Fruit fly (Drosophila melanogaster) whole organism, embryonic: ENCODE results near the gene RhoGAP1A.

Source experiments
- BEAF-32 ChIP-seq: fragments of 200-800 bp; sonication (Bioruptor generic); optimal IDR thresholded peaks from 3 replicates; lab custom pipeline; 2017; ENCODE audit warnings: missing biosample characterization, missing genetic modification characterization, mild to moderate bottlenecking, moderate library complexity, missing genetic modification reagents
- CG1233 ChIP-seq: fragments of 200-800 bp; sonication (Bioruptor generic); optimal IDR thresholded peaks from 4 replicates; lab custom pipeline; 2018; ENCODE audit warnings: missing biosample characterization, mild to moderate bottlenecking, missing genetic modification characterization
- CG12391 ChIP-seq: fragments of 200-800 bp; sonication (Bioruptor generic); optimal IDR thresholded peaks from 3 replicates; lab custom pipeline; 2018; ENCODE audit warnings: missing biosample characterization, mild to moderate bottlenecking, missing genetic modification characterization, moderate library complexity
- CG12659 ChIP-seq: fragments of 200-800 bp; sonication (Bioruptor generic); optimal IDR thresholded peaks from 3 replicates; lab custom pipeline; 2017; ENCODE audit warnings: mild to moderate bottlenecking, missing biosample characterization, missing genetic modification reagents, missing genetic modification characterization
- CG13287 ChIP-seq: fragments of 200-800 bp; sonication (Bioruptor generic); IDR thresholded peaks from 2 replicates; pipeline ENCODE4 v1.3.6; 2022; ENCODE audit warnings: missing biosample characterization, missing genetic modification characterization; ENCODE audit not compliant: partially characterized antibody
- CG15601 ChIP-seq: fragments of 200-800 bp; sonication (Bioruptor generic); optimal IDR thresholded peaks from 3 replicates; lab custom pipeline; 2019; ENCODE audit warnings: missing biosample characterization, mild to moderate bottlenecking, missing genetic modification characterization, moderate library complexity
- CG1603 ChIP-seq: fragments of 200-800 bp; sonication (Bioruptor generic); optimal IDR thresholded peaks from 2 replicates; lab custom pipeline; 2019; ENCODE audit warnings: missing biosample characterization, mild to moderate bottlenecking, missing genetic modification characterization, moderate library complexity
- CG16813 ChIP-seq: fragments of 200-800 bp; sonication (Bioruptor generic); IDR thresholded peaks from 3 replicates; pipeline ENCODE4 v1.3.6; 2022; ENCODE audit warnings: missing biosample characterization, missing genetic modification characterization; ENCODE audit not compliant: partially characterized antibody
- CG17186 ChIP-seq: fragments of 200-800 bp; sonication (Bioruptor generic); optimal IDR thresholded peaks from 3 replicates; lab custom pipeline; 2017; ENCODE audit warnings: missing biosample characterization, missing genetic modification reagents, missing genetic modification characterization
- CG17802 ChIP-seq: fragments of 200-800 bp; sonication (Bioruptor generic); optimal IDR thresholded peaks from 2 replicates; lab custom pipeline; 2018; ENCODE audit warnings: missing biosample characterization, mild to moderate bottlenecking, missing genetic modification characterization, moderate library complexity
- CG1792 ChIP-seq: fragments of 200-800 bp; sonication (Bioruptor generic); optimal IDR thresholded peaks from 2 replicates; lab custom pipeline; 2016; ENCODE audit warnings: missing biosample characterization, missing genetic modification characterization
- CG2116 ChIP-seq: fragments of 200-800 bp; sonication (Bioruptor generic); optimal IDR thresholded peaks from 3 replicates; lab custom pipeline; 2018; ENCODE audit warnings: missing biosample characterization, mild to moderate bottlenecking, missing genetic modification characterization
- CG2120 ChIP-seq: fragments of 200-800 bp; sonication (Bioruptor generic); optimal IDR thresholded peaks from 3 replicates; lab custom pipeline; 2016; ENCODE audit warnings: missing biosample characterization, missing genetic modification characterization
- CG2129 ChIP-seq: fragments of 200-800 bp; sonication (Bioruptor generic); IDR thresholded peaks from 2 replicates; pipeline ENCODE4 v1.3.6; 2022; ENCODE audit warnings: missing biosample characterization, missing genetic modification characterization; ENCODE audit not compliant: partially characterized antibody
- CG30020 ChIP-seq: fragments of 200-800 bp; optimal IDR thresholded peaks from 2 replicates; lab custom pipeline; 2019; ENCODE audit warnings: missing biosample characterization, mild to moderate bottlenecking, missing genetic modification characterization, moderate library complexity
- CG30403 ChIP-seq: fragments of 200-800 bp; sonication (Bioruptor generic); optimal IDR thresholded peaks from 3 replicates; lab custom pipeline; 2016; ENCODE audit warnings: missing biosample characterization, missing genetic modification characterization
- CG33213 ChIP-seq: fragments of 200-800 bp; sonication (Bioruptor generic); optimal IDR thresholded peaks from 3 replicates; lab custom pipeline; 2016; ENCODE audit warnings: missing biosample characterization, missing genetic modification characterization
- CG34224 ChIP-seq: fragments of 200-800 bp; sonication (Bioruptor generic); IDR thresholded peaks from 3 replicates; pipeline ENCODE4 v1.3.6; 2022; ENCODE audit warnings: missing biosample characterization, missing genetic modification characterization; ENCODE audit not compliant: partially characterized antibody
- CG42726 ChIP-seq: fragments of 200-800 bp; sonication (Bioruptor generic); IDR thresholded peaks from 2 replicates; pipeline ENCODE4 v1.3.6; 2022; ENCODE audit warnings: missing biosample characterization, missing genetic modification characterization; ENCODE audit not compliant: partially characterized antibody
- CG4360 ChIP-seq: fragments of 200-800 bp; sonication (Bioruptor generic); IDR thresholded peaks from 2 replicates; pipeline ENCODE4 v1.3.6; 2022; ENCODE audit warnings: missing biosample characterization, missing genetic modification characterization
- CG7963 ChIP-seq: fragments of 200-800 bp; sonication (Bioruptor generic); IDR thresholded peaks from 3 replicates; pipeline ENCODE4 v1.3.6; 2022; ENCODE audit warnings: missing biosample characterization, missing genetic modification characterization; ENCODE audit not compliant: partially characterized antibody
- CG8924 ChIP-seq: fragments of 200-800 bp; optimal IDR thresholded peaks from 3 replicates; lab custom pipeline; 2019; ENCODE audit warnings: missing biosample characterization, mild to moderate bottlenecking, missing genetic modification characterization, moderate library complexity
- CG9215 ChIP-seq: fragments of 200-800 bp; sonication (Bioruptor generic); IDR thresholded peaks from 2 replicates; pipeline ENCODE4 v1.3.6; 2022; ENCODE audit warnings: missing biosample characterization, missing genetic modification characterization
- Dll ChIP-seq: fragments of 200-800 bp; sonication (Bioruptor generic); IDR thresholded peaks from 4 replicates; pipeline ENCODE4 v1.3.6; 2022; ENCODE audit warnings: missing biosample characterization, missing genetic modification characterization; ENCODE audit not compliant: partially characterized antibody
- Dp ChIP-seq: fragments of 200-800 bp; sonication (Bioruptor generic); optimal IDR thresholded peaks from 2 replicates; lab custom pipeline; 2018; ENCODE audit warnings: missing biosample characterization, mild to moderate bottlenecking, missing genetic modification characterization, moderate library complexity
- Dref ChIP-seq: fragments of 200-800 bp; sonication (Bioruptor generic); IDR thresholded peaks from 2 replicates; pipeline ENCODE4 v1.3.6; 2022; ENCODE audit warnings: missing biosample characterization, missing genetic modification characterization
- H2.0 ChIP-seq: fragments of 200-800 bp; sonication (Bioruptor generic); IDR thresholded peaks from 2 replicates; pipeline ENCODE4 v1.3.6; 2022; ENCODE audit warnings: missing biosample characterization, missing genetic modification characterization
- HmgZ ChIP-seq: fragments of 200-800 bp; sonication (Bioruptor generic); optimal IDR thresholded peaks from 2 replicates; lab custom pipeline; 2018; ENCODE audit warnings: missing biosample characterization, mild to moderate bottlenecking, missing genetic modification characterization
- Hmr ChIP-seq: fragments of 200-800 bp; sonication (Bioruptor generic); optimal IDR thresholded peaks from 3 replicates; lab custom pipeline; 2017; ENCODE audit warnings: mild to moderate bottlenecking, missing biosample characterization, missing genetic modification reagents, missing genetic modification characterization
- Lpt ChIP-seq: fragments of >200 bp; optimal IDR thresholded peaks from 2 replicates; lab custom pipeline; 2018; ENCODE audit warnings: missing biosample characterization, missing genetic modification characterization
- NfI ChIP-seq: fragments of 200-800 bp; sonication (Bioruptor generic); optimal IDR thresholded peaks from 3 replicates; lab custom pipeline; 2018; ENCODE audit warnings: missing biosample characterization, mild to moderate bottlenecking, missing genetic modification characterization, moderate library complexity
- Opbp ChIP-seq: fragments of 200-800 bp; sonication (Bioruptor generic); IDR thresholded peaks from 3 replicates; pipeline ENCODE4 v1.3.6; 2022; ENCODE audit warnings: missing biosample characterization, missing genetic modification characterization; ENCODE audit not compliant: partially characterized antibody
- Pdp1 ChIP-seq, 2 experiments: fragments of 200-800 bp; sonication (Bioruptor generic); optimal IDR thresholded peaks; 3 replicates each; lab custom pipeline; 2016; ENCODE audit warnings: missing biosample characterization in 2 of 2, missing genetic modification characterization in 2 of 2, mild to moderate bottlenecking in 1 of 2, moderate library complexity in 1 of 2
- Scr ChIP-seq: fragments of 200-800 bp; sonication (Bioruptor generic); IDR thresholded peaks from 2 replicates; pipeline ENCODE4 v1.3.6; 2022; ENCODE audit warnings: missing biosample characterization, missing genetic modification characterization; ENCODE audit not compliant: partially characterized antibody
- Sry-δ ChIP-seq: fragments of 200-800 bp; sonication (Bioruptor generic); optimal IDR thresholded peaks from 2 replicates; lab custom pipeline; 2016; ENCODE audit warnings: missing biosample characterization, missing genetic modification characterization
- cas ChIP-seq: fragments of 200-800 bp; sonication (Bioruptor generic); IDR thresholded peaks from 2 replicates; pipeline ENCODE4 v1.3.6; 2022; ENCODE audit warnings: missing biosample characterization, missing genetic modification characterization
- gem ChIP-seq: fragments of 200-800 bp; sonication (Bioruptor generic); optimal IDR thresholded peaks from 2 replicates; lab custom pipeline; 2019; ENCODE audit warnings: missing biosample characterization, mild to moderate bottlenecking, missing genetic modification characterization, moderate library complexity
- hb ChIP-seq: fragments of 200-800 bp; sonication (Bioruptor generic); IDR thresholded peaks from 3 replicates; pipeline ENCODE4 v1.3.6; 2022; ENCODE audit warnings: missing biosample characterization, missing genetic modification characterization; ENCODE audit not compliant: partially characterized antibody
- hbn ChIP-seq: fragments of 200-800 bp; sonication (Bioruptor generic); IDR thresholded peaks from 2 replicates; pipeline ENCODE4 v1.3.6; 2022; ENCODE audit warnings: missing biosample characterization, missing genetic modification characterization; ENCODE audit not compliant: partially characterized antibody
- inv ChIP-seq: fragments of 200-800 bp; sonication (Bioruptor generic); IDR thresholded peaks from 2 replicates; pipeline ENCODE4 v1.3.6; 2022; ENCODE audit warnings: missing biosample characterization, missing genetic modification characterization; ENCODE audit not compliant: partially characterized antibody
- lilli ChIP-seq: fragments of 200-800 bp; sonication (Bioruptor generic); optimal IDR thresholded peaks from 3 replicates; lab custom pipeline; 2016; ENCODE audit warnings: missing biosample characterization, missing genetic modification characterization
- lmd ChIP-seq: fragments of 200-800 bp; sonication (Bioruptor generic); IDR thresholded peaks from 2 replicates; pipeline ENCODE4 v1.3.6; 2022; ENCODE audit warnings: missing biosample characterization, missing genetic modification characterization
- nerfin-2 ChIP-seq: fragments of 200-800 bp; sonication (Bioruptor generic); IDR thresholded peaks from 2 replicates; pipeline ENCODE4 v1.3.6; 2022; ENCODE audit warnings: missing biosample characterization, missing genetic modification characterization; ENCODE audit not compliant: partially characterized antibody
- row ChIP-seq: fragments of 200-800 bp; sonication (Bioruptor generic); IDR thresholded peaks from 3 replicates; pipeline ENCODE4 v1.3.6; 2022; ENCODE audit warnings: missing biosample characterization, missing genetic modification characterization
- sens ChIP-seq: fragments of 200-800 bp; sonication (Bioruptor generic); peaks from one replicate; lab custom pipeline; 2016; ENCODE audit warnings: missing biosample characterization, missing genetic modification characterization
- trem ChIP-seq: fragments of 200-800 bp; optimal IDR thresholded peaks from 3 replicates; lab custom pipeline; 2019; ENCODE audit warnings: missing biosample characterization, mild to moderate bottlenecking, missing genetic modification characterization, moderate library complexity
- unc-4 ChIP-seq: fragments of 200-800 bp; sonication (Bioruptor generic); IDR thresholded peaks from 2 replicates; pipeline ENCODE4 v1.3.6; 2022; ENCODE audit warnings: missing biosample characterization, missing genetic modification characterization; ENCODE audit not compliant: partially characterized antibody
- zfh2 ChIP-seq: fragments of 200-800 bp; sonication (Bioruptor generic); optimal IDR thresholded peaks from 2 replicates; lab custom pipeline; 2016; ENCODE audit warnings: missing biosample characterization, missing genetic modification characterization

RhoGAP1A gene

dm6 chrX:127350-127768, at the start of gene RhoGAP1A (continued):
- peak; percentile 83 for TF ChIP-seq CG13287 (GFP tag; lab: Robert Waterston, UW)
- TF ChIP-seq Lpt (GFP tag; lab: Kevin White, UChicago), result no peak
- peak; percentile 22 for TF ChIP-seq lilli (GFP tag; lab: Kevin White, UChicago)
- TF ChIP-seq CG30403 (GFP tag; lab: Kevin White, UChicago), result peak; percentile 23
- TF ChIP-seq row, result peak; percentile 65
- no peak for TF ChIP-seq cas (GFP tag; lab: Robert Waterston, UW)
- peak; percentile 80 for TF ChIP-seq CG16813 (GFP tag; lab: Robert Waterston, UW)
- peak in 1 of 2 experiments; percentile 7 for TF ChIP-seq Pdp1 (GFP tag; optimal IDR thresholded peaks at IDR 0.05; lab: Kevin White, UChicago)
- TF ChIP-seq inv (GFP tag; lab: Robert Waterston, UW), result peak; percentile 67
- TF ChIP-seq zfh2, result peak; percentile 16
- peak; percentile 71 for TF ChIP-seq sens (GFP tag; lab: Kevin White, UChicago)
- peak; percentile 70 for TF ChIP-seq CG34224
- peak; percentile 84; the same call in 2 of the 3 replicates for TF ChIP-seq Opbp
- TF ChIP-seq Dref (GFP tag; lab: Robert Waterston, UW), result peak; percentile 81
- peak; percentile 79 for TF ChIP-seq unc-4 (GFP tag; lab: Robert Waterston, UW)
- TF ChIP-seq Dll (GFP tag; lab: Robert Waterston, UW), result peak; percentile 81
- no peak for TF ChIP-seq CG4360 (GFP tag; lab: Robert Waterston, UW)
- TF ChIP-seq HmgZ (tag; lab: Kevin White, UChicago), result peak; percentile 45
- TF ChIP-seq Hmr (GFP tag; lab: Kevin White, UChicago), result no peak
- TF ChIP-seq Scr (GFP tag; lab: Robert Waterston, UW), result peak; percentile 83
- TF ChIP-seq NfI, result no peak
- peak; percentile 7 for TF ChIP-seq gem (tag; lab: Kevin White, UChicago)
- TF ChIP-seq CG2116 (GFP tag; lab: Kevin White, UChicago), result peak; percentile 64
- no peak for TF ChIP-seq H2.0 (GFP tag; lab: Robert Waterston, UW)
- TF ChIP-seq CG17186 (GFP tag; lab: Kevin White, UChicago), result peak; percentile 0
- peak; percentile 91 for TF ChIP-seq Sry-δ
- TF ChIP-seq nerfin-2 (GFP tag; lab: Robert Waterston, UW), result peak; percentile 81
- no peak for TF ChIP-seq CG9215 (GFP tag; lab: Robert Waterston, UW)
- TF ChIP-seq CG7963, result peak; percentile 49; the same call in 1 of the 3 replicates
- TF ChIP-seq CG30020 (tag; lab: Kevin White, UChicago), result peak; percentile 81
- TF ChIP-seq Dp (GFP tag; lab: Kevin White, UChicago), result peak; percentile 32
- TF ChIP-seq CG42726 (GFP tag; lab: Robert Waterston, UW), result peak; percentile 67
- TF ChIP-seq CG17802 (tag; lab: Kevin White, UChicago), result no peak
- TF ChIP-seq hbn (GFP tag; lab: Robert Waterston, UW), result peak; percentile 62
- no peak for TF ChIP-seq lmd (GFP tag; lab: Robert Waterston, UW)
- peak; percentile 51 for TF ChIP-seq CG2129 (GFP tag; lab: Robert Waterston, UW)
- TF ChIP-seq CG12391, result peak; percentile 13
- TF ChIP-seq CG12659, result peak; percentile 53
- TF ChIP-seq trem (tag; lab: Kevin White, UChicago), result peak; percentile 1
- peak; percentile 90 for TF ChIP-seq CG33213 (GFP tag; lab: Kevin White, UChicago)
- TF ChIP-seq BEAF-32, result peak; percentile 79
- TF ChIP-seq CG1603 (tag; lab: Kevin White, UChicago), result peak; percentile 29
- peak; percentile 10 for TF ChIP-seq CG2120 (GFP tag; lab: Kevin White, UChicago)
- TF ChIP-seq CG1233 (GFP tag; lab: Kevin White, UChicago), result no peak
- TF ChIP-seq hb (GFP tag; lab: Robert Waterston, UW), result peak; percentile 65
- TF ChIP-seq CG15601 (tag; lab: Kevin White, UChicago), result peak; percentile 7
- TF ChIP-seq CG1792, result no peak
- peak; percentile 10 for TF ChIP-seq CG8924 (tag; lab: Kevin White, UChicago)
